Fruit fly (Drosophila melanogaster) Kc167 (cell line): ENCODE measurements around the gene CG6793.

Experiments
- Myc ChIP-seq: fragments of >200 bp; optimal IDR thresholded peaks from 2 replicates; lab custom pipeline; 2017; ENCODE audit warnings: missing external identifiers
- Sin3A ChIP-seq: fragments of >200 bp; optimal IDR thresholded peaks from 2 replicates; lab custom pipeline; 2018; ENCODE audit warnings: missing external identifiers
- h ChIP-seq: fragments of >200 bp; optimal IDR thresholded peaks from 3 replicates; lab custom pipeline; 2018; ENCODE audit warnings: missing external identifiers
- insv ChIP-seq: fragments of >200 bp; optimal IDR thresholded peaks from 3 replicates; lab custom pipeline; 2018; ENCODE audit warnings: missing external identifiers
- psq ChIP-seq: fragments of >200 bp; optimal IDR thresholded peaks from 2 replicates; lab custom pipeline; 2017; ENCODE audit warnings: missing external identifiers
- ttk ChIP-seq: sonication (Bioruptor generic); optimal IDR thresholded peaks from 2 replicates; lab custom pipeline; 2017; ENCODE audit warnings: missing external identifiers

Gene CG6793

DNA sequence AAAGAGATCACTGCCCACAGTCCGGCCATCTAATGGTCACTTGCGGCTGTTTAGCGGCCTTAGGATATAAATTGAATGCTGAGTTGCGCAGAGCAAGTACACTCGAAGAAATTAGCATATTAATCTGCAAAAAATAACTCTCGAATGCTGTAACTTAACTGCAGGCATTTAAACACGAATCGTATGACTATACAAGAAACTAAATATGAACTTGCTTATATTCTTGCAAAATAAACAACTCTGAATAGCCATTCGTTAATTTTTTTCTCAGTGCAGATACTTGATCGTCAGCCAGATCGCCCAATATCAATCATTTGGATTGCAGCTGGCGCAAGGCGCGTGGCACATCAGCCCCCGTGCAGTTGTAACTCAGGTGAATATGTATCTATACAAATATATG, 30.9 kb downstream of the CG6793 start:
- TF ChIP-seq psq (lab: Kevin White, UChicago) (no peak), Myc (no peak), insv (no peak), h (lab: Kevin White, UChicago) (no peak), ttk (lab: Kevin White, UChicago) (no peak), Sin3A (lab: Kevin White, UChicago) (no peak)

DNA sequence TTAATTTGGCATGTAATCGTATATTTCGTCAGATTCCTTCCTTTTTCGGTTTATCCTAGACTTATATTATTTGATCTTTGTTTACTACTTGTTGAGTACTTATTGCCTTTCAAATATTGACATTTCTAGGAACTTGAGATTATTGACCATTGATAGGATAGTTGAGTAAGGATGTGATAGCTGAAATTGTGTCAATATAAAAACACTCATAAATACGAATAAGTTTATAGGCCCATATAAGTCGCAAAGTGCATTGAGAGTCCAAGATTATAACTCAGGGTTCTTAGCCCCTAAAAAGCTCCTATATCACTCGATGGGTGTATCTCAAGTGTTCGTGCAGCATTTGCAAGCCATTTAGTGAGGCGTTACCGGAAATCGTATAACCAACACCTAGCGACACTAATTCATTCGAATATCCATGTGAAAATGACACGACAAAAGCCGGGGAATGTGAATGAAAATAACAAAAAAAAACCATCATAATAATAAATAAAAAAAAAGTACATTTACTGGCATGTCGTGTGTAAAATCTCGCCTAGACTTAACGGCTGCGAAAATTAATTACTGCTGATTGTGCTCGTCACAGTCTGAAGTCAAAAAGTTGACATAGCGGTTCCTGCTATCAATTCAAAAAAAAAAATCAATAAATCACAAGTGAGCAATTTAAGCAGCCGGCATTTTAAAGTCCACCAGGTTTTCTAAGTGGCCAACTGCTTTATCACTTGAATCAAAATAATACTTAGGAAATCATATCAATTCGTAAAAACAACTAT, 31.9 kb downstream of the CG6793 start:
- no peak for TF ChIP-seq psq (lab: Kevin White, UChicago)
- TF ChIP-seq insv, result no peak
- no peak for TF ChIP-seq Myc
- no peak for TF ChIP-seq ttk (lab: Kevin White, UChicago)
- TF ChIP-seq h (lab: Kevin White, UChicago), result no peak

DNA sequence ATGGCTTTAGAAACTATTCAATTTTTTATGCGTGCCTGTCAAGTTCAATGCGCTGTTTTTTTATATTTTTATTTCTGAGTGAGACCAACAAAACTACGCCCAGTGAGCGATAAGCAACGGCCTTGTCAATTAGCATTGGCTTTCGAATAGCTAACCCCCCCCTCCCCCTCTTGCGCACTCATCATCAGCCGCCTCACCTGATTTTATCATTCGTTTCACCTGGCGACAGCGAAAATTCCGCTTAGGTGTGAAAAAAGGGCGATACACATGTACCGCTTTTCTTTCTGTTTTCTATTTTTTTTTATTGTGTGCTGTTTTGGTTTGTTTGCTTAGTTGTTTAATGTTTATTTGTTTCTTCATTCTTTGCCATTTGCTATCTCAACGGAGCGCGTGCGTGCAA, 32.8 kb downstream of the CG6793 start:
- TF ChIP-seq h (lab: Kevin White, UChicago) (no peak), Myc (no peak), psq (lab: Kevin White, UChicago) (no peak), ttk (lab: Kevin White, UChicago) (no peak)

DNA sequence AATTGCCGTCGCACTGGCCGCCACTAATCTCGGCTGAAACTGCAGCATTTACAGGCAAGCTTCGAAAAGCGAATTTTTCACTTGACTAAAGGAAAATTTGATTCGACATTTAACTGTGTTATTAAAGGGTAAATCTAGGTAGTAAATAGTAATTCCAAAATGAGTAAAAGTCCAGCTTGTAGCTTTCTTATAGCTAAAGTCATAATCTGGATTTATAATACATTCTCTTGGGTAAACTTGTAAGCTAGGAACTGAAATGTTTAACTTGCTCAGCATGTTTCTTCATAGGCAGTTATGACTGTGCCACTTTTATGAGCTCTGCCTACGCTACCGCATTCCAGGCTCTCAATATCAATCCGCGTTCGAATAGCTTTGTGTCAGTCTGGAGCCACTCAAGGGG, 34.1 kb downstream of the CG6793 start:
- TF ChIP-seq ttk (lab: Kevin White, UChicago) (no peak), h (lab: Kevin White, UChicago) (no peak), Sin3A (lab: Kevin White, UChicago) (no peak), Myc (no peak), insv (no peak), psq (lab: Kevin White, UChicago) (no peak)

DNA sequence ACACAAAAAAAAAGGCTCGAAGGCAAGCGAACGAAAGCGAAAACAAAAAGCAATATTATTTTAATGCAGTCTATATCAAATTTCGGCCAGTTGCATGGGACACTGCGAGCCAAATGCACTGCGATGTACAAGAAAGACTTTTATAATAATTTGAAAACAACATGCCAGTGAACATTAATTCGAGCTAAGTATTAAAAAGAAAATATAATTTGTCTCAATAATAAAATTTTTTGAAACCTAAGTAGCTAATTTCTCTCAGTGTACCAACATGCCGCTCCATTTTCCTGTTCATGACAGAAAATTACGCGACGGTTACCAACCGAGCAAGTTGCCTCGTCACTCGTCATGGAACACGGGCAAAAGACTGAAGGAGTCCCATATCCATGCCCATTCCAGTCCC, 35.2 kb downstream of the CG6793 start:
- TF ChIP-seq psq (lab: Kevin White, UChicago) (no peak), Myc (no peak), Sin3A (lab: Kevin White, UChicago) (no peak), insv (no peak), ttk (lab: Kevin White, UChicago) (no peak), h (lab: Kevin White, UChicago) (no peak)

DNA sequence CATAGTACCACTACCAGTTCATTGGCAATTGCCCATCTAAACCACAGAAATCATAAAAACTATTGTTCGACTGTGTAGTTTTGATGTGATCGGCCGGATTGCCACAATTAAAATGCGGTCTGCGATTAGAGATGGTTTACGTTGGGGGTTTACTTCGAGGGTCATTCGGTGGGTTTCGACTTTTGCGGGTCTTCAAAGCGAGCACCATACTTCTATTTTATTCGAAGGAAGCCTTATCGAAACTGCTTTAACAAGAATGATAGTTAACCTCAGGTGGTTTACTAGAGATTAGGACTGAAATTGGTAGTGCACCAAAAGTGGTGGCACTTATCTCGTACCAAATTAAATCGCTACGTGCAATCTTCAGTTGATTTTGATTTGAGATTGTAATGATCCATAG, 35.8 kb downstream of the CG6793 start:
- TF ChIP-seq insv, result no peak
- no peak for TF ChIP-seq ttk (lab: Kevin White, UChicago)
- no peak for TF ChIP-seq Myc
- no peak for TF ChIP-seq psq (lab: Kevin White, UChicago)

DNA sequence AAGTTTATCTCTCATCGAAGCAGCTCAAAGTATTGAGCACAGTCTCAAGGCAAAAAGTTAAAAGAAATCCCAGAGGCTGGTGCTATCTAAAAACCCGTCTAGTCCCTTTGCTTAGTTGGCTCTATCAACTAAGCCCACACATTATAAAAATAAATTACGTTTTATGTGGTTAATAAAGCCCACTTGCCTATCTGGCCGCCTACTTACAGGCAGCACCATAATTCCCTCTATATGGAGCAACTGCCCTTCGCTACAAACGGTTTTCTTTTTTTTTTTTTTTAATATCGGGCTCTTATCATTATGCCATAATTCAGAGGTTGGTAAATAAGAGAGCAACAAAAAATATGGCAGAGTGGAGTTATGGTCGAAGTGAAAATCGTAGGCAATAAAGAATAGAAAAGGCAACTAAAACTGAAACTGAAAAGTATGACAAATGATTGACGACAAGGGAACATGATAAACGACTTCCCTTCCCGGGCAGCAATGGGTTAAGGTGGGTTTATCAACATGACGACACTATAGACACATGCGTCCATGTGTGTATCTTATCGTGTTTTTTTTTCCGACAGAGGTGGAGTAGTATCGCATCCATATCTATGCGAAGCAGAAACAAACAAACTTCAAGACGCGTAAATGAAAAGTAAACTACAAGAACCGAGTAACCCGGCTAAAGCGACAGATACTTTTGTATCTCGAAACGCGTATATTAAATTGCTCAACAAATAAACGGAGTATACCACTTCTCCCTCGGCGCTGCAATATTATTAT, 36.5 kb downstream of the CG6793 start:
- TF ChIP-seq insv, result no peak
- TF ChIP-seq Sin3A (lab: Kevin White, UChicago), result no peak
- no peak for TF ChIP-seq psq (lab: Kevin White, UChicago)
- TF ChIP-seq ttk (lab: Kevin White, UChicago), result no peak
- TF ChIP-seq h (lab: Kevin White, UChicago), result no peak

DNA sequence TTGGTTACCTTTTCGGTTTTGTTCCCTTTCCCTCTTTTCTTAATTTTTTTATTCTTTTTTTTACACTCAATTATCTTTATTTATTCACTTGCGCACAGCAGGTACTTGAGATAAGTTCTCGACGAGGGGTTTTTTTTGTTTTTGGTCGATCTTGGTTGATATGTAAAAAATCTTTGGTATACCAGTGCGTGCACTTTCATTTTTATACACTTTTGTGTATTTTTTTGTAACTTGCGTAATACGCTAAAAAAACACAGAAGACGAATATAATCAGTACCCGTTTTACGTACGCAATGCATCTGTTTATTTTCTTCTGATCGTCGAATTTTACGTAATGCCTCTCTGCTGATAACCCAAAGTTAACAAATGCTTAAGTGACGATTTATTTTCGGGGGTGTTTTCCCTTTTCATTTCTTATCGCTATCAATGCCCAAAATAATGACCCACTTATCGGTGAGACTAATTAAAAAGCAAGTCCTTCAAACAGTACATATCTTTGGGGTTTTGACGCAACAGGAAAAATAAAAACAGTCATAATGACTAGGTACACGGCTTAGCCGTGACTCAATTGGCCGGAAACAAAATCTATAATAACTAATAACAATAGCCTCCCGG, 37.2 kb downstream of the CG6793 start:
- TF ChIP-seq h (lab: Kevin White, UChicago) (no peak), Myc (no peak), Sin3A (lab: Kevin White, UChicago) (no peak), ttk (lab: Kevin White, UChicago) (no peak), insv (no peak), psq (lab: Kevin White, UChicago) (no peak)

DNA sequence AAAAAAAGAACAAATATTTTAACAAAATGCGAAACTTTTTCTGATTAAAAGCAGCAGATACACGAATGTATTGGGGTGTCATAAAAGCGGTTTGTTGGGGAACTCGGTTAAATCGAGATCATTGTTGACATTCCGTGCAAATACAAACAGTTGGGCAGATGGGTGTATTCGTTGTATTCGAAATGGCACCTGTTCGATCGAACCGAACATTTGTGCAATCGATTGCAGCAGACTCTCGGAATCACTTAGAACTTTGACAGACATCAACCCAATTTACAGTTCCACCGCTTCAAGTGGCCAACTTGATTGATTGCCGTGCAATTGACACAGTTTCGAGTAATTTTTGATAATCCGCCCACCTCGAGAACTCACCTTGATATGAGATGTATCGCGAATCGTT, 38.2 kb downstream of the CG6793 start:
- TF ChIP-seq h (lab: Kevin White, UChicago) (no peak), Sin3A (lab: Kevin White, UChicago) (no peak), psq (lab: Kevin White, UChicago) (no peak), insv (no peak), Myc (no peak), ttk (lab: Kevin White, UChicago) (no peak)

DNA sequence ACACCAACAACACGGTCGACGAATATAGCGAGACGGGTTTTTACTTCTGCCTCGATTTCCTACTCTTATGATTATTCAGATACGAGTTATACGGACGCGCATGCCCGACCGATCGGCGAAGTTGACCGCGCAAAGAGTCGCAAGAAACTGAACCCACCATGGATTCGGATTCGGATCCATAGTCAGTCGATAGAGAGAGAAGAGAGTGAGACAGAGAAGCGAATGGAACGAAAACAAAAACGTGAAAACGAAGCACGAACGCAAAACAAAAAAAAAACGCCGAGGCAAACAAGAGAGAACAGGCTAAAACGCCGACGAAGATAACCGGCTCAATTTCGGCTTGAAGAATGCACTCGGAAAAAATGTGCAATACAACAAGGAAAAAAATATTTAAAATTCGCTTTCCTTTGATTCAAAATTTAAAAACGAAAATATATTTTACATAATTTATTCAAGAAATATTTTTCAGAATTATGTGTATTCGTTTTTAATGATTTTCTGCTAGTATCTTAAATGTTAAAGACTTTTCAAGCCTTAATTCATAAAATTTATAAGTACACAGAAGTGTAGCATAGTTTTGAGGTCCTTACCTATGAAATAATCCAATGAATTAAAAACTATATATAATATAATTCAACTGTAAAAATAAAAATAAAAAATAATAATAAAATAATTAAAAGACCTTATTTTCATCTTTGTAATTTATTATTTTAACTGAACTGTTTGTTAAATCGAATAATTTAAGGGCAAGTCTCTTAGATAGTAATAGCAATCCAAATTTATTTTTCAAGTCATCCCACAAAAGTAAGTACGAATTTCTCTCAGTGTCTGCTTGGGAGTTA, 39.7 kb downstream of the CG6793 start, which contains the start of gene Sema5c:
Gene Sema5c (minus strand): TSS at position 152 of the 842 bp plus-strand sequence.
- TF ChIP-seq insv (no peak), Myc (no peak), h (lab: Kevin White, UChicago) (no peak), ttk (lab: Kevin White, UChicago) (no peak), Sin3A (lab: Kevin White, UChicago) (no peak), psq (lab: Kevin White, UChicago) (no peak)

DNA sequence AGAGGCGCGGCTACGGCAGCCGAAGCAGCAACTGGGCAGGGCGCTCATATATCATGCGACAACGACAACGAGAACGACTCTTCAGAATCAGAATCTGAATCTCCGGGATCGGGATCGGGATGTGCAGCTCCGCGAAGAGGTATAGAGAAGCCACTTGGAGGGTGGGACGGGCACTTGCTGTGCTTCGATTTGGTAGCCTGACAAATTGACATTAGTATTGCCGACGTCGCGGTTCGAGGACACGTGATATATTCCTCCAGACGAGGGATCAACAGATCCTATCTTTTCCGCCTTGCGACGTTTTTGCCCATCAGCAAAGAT, 40.3 kb downstream of the CG6793 start:
- no peak for TF ChIP-seq Myc
- TF ChIP-seq insv, result no peak
- TF ChIP-seq h (lab: Kevin White, UChicago), result no peak
- no peak for TF ChIP-seq ttk (lab: Kevin White, UChicago)
- TF ChIP-seq psq (lab: Kevin White, UChicago), result no peak
- TF ChIP-seq Sin3A (lab: Kevin White, UChicago), result no peak
